Fruit fly (Drosophila melanogaster) ovary, adult (tissue): ENCODE measurements around the gene CG17036.

Experiments
- CG17801 ChIP-seq: fragments of 200-800 bp; optimal IDR thresholded peaks from 2 replicates; lab custom pipeline; 2019; ENCODE audit warnings: missing biosample characterization, mild to moderate bottlenecking, missing genetic modification characterization, moderate library complexity; ENCODE audit not compliant: partially characterized antibody

Gene CG17036

DNA sequence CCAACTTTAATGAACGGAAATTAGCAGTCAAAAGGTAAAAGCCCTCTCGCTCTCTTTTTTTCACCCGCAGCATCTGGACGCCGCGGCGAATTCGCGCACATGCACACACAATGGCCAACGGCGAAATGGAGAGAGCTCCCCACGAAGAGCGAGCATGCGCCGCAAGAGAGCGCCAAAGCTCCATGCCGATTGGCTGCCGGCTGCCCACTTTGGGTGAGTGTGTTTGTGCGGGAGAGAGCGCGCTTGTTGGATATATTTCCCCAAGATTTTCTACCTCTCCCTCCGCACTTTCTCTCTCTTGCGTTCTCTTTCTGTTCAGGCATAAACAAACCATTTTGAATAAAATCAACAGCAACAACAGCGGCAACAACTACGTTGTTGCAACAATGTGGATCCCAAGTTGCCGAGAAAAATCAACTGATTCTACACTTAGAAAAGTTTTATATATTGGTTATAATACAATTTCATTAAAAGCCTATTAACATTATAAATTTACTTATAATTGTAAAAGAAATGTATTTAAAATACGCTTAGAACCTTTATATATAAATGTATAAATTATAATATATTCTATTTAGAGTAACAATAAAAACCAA, 44.7 kb downstream of the CG17036 start:
- no peak for TF ChIP-seq CG17801 (GFP tag; lab: Kevin White, UChicago)

DNA sequence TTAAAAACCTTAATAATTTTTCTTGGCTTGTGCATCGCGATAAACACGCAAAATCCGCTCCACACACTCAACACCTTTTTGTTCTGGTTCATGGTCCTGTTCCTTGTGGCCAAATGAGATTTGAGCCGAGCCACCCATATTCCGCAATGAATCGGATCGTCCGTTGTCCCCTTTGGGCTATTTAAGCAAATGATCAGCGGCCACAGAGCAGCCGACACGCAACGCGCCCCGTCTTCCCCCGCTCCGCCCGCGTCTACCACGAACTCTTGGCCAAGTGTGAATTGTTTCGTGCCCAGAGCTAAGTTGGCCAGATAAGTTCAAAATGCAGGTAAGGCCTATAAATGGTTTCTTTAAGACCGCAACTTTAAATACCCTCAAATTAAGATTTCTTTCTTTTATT, 49.5 kb downstream of the CG17036 start:
- TF ChIP-seq CG17801 (GFP tag; lab: Kevin White, UChicago) = no peak
